Fruit fly (Drosophila melanogaster): ENCODE data around the gene Sap47.

dm6 chr3R:15993139-15993804 is 58.4 kb downstream of the Sap47 start:
- no peak for TF ChIP-seq esn (GFP tag; optimal IDR thresholded peaks at IDR 0.05)
- TF ChIP-seq ss (GFP tag; optimal IDR thresholded peaks at IDR 0.05), result no peak
- TF ChIP-seq Gug (GFP tag; IDR thresholded peaks at IDR 0.05), result no peak
- peak; percentile 60 for TF ChIP-seq CG15336 (GFP tag; IDR thresholded peaks at IDR 0.05)
- TF ChIP-seq CG16779 (tag; optimal IDR thresholded peaks at IDR 0.05), result no peak
- TF ChIP-seq CG9139 (GFP tag; optimal IDR thresholded peaks at IDR 0.05), result no peak
- TF ChIP-seq Hr38 (GFP tag; optimal IDR thresholded peaks at IDR 0.05), result no peak
- TF ChIP-seq Blimp-1 (GFP tag; optimal IDR thresholded peaks at IDR 0.05), result no peak
- no peak for TF ChIP-seq CG10631 (GFP tag; optimal IDR thresholded peaks at IDR 0.05)
- no peak for TF ChIP-seq CG8319 (GFP tag; optimal IDR thresholded peaks at IDR 0.05)
- TF ChIP-seq Lpt (GFP tag; optimal IDR thresholded peaks at IDR 0.05), result peak; percentile 27
- TF ChIP-seq spab (GFP tag; optimal IDR thresholded peaks at IDR 0.05), result no peak

Data from whole organism, prepupa.